Fruit fly (Drosophila melanogaster): ENCODE data around the gene Uch.

The Uch gene

DNA sequence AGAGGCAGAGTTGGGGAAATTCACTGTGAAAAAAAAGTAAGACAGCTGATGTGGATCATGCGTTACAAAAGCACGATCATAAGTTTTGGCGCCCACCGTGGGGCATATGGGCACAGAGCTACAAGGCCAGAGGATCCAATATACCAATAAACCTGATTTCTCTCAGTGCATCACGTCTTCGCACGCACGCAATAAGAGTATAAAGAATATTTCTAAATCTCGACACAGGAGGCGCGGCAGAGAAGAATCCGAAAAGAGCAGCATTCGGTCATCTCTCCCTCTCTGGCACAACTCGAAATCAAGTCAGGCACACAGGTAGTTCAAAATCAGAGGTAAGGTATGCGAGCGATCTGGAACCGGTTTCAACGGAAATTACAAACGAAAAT, 50.5 kb downstream of the Uch start (continued):
- TF ChIP-seq Chrac-16 (GFP tag; optimal IDR thresholded peaks at IDR 0.05) (peak; percentile 83), Ada2b (GFP tag; IDR thresholded peaks at IDR 0.05) (peak; percentile 80), Bteb2 (GFP tag; optimal IDR thresholded peaks at IDR 0.05) (peak; percentile 36), NK7.1 (GFP tag; optimal IDR thresholded peaks at IDR 0.05) (peak; percentile 89), CG4404 (GFP tag; IDR thresholded peaks at IDR 0.05) (peak; percentile 96), Lpt (GFP tag; optimal IDR thresholded peaks at IDR 0.05) (no peak), CkIIα-i1 (GFP tag; IDR thresholded peaks at IDR 0.05) (peak; percentile 53; the same call in 1 of the 2 replicates), CG18476 (GFP tag; optimal IDR thresholded peaks at IDR 0.05) (peak; percentile 85), Fer2 (tag; optimal IDR thresholded peaks at IDR 0.05) (no peak), CG11504 (tag; optimal IDR thresholded peaks at IDR 0.05) (peak; percentile 84), sr (GFP tag; IDR thresholded peaks at IDR 0.05) (peak; percentile 82; the same call in 2 of the 3 replicates), CG2202 (tag; optimal IDR thresholded peaks at IDR 0.05) (peak; percentile 89), gem (tag; optimal IDR thresholded peaks at IDR 0.05) (peak; percentile 93), bbx (GFP tag; IDR thresholded peaks at IDR 0.05; ENCODE audit: partially characterized antibody) (no peak), cato (GFP tag; optimal IDR thresholded peaks at IDR 0.05; ENCODE audit: borderline replicate concordance) (peak; percentile 72), CG30403 (GFP tag; optimal IDR thresholded peaks at IDR 0.05) (peak; percentile 84), CG10267 (tag; optimal IDR thresholded peaks at IDR 0.05) (peak; percentile 86), CG34224 (GFP tag; IDR thresholded peaks at IDR 0.05; ENCODE audit: partially characterized antibody) (no peak), fd64A (GFP tag; optimal IDR thresholded peaks at IDR 0.05) (peak; percentile 70), CG1792 (GFP tag; optimal IDR thresholded peaks at IDR 0.05) (peak; percentile 89), CG12104 (GFP tag; optimal IDR thresholded peaks at IDR 0.05) (no peak), pan (optimal IDR thresholded peaks at IDR 0.05) (no peak), pan (GFP tag; optimal IDR thresholded peaks at IDR 0.05 in 1 of 2, IDR thresholded peaks at IDR 0.05 in 1 of 2) (peak in 1 of 2 experiments; percentile 91), CG13894 (tag; optimal IDR thresholded peaks at IDR 0.05) (no peak), Bdp1 (GFP tag; optimal IDR thresholded peaks at IDR 0.05) (peak; percentile 84), CG18262 (tag; optimal IDR thresholded peaks at IDR 0.05) (peak; percentile 93), CG6175 (GFP tag; IDR thresholded peaks at IDR 0.05) (peak; percentile 53), CG15011 (GFP tag; optimal IDR thresholded peaks at IDR 0.05) (peak; percentile 44), wdn (GFP tag; IDR thresholded peaks at IDR 0.05) (peak; percentile 78), CG15514 (GFP tag; optimal IDR thresholded peaks at IDR 0.05) (peak; percentile 52), CG12071 (GFP tag; optimal IDR thresholded peaks at IDR 0.05) (peak; percentile 61), tx (GFP tag; optimal IDR thresholded peaks at IDR 0.05) (peak; percentile 90), NC2β (GFP tag; optimal IDR thresholded peaks at IDR 0.05) (peak; percentile 83), CG34376 (GFP tag; optimal IDR thresholded peaks at IDR 0.05) (no peak), unpg (GFP tag; optimal IDR thresholded peaks at IDR 0.05) (peak; percentile 89), zfh2 (GFP tag; optimal IDR thresholded peaks at IDR 0.05) (peak; percentile 82), lov (optimal IDR thresholded peaks at IDR 0.05) (no peak), lov (GFP tag; IDR thresholded peaks at IDR 0.05) (peak; percentile 97), amos (GFP tag; IDR thresholded peaks at IDR 0.05; ENCODE audit: partially characterized antibody) (no peak), CG4617 (GFP tag; optimal IDR thresholded peaks at IDR 0.05; ENCODE audit: borderline replicate concordance) (peak; percentile 82), nmo (GFP tag; optimal IDR thresholded peaks at IDR 0.05) (peak; percentile 93), D19A (tag; optimal IDR thresholded peaks at IDR 0.05) (peak; percentile 86), CG9797 (GFP tag; optimal IDR thresholded peaks at IDR 0.05) (peak; percentile 23), CG2116 (GFP tag; optimal IDR thresholded peaks at IDR 0.05) (peak; percentile 43), esg (GFP tag; conservative IDR thresholded peaks at IDR 0.05) (peak; percentile 85), run (tag; optimal IDR thresholded peaks at IDR 0.05) (no peak), CG11560 (tag; IDR thresholded peaks at IDR 0.05) (peak; percentile 70; the same call in 2 of the 3 replicates), Optix (GFP tag; IDR thresholded peaks at IDR 0.05) (peak; percentile 96), CG9817 (tag; optimal IDR thresholded peaks at IDR 0.05) (peak; percentile 77), Elba2 (GFP tag; optimal IDR thresholded peaks at IDR 0.05) (peak; percentile 83), CG3163 (GFP tag; optimal IDR thresholded peaks at IDR 0.05) (peak; percentile 84)
